Worm (Caenorhabditis elegans) whole organism, young adult: ENCODE measurements around the gene gtap-2.

Experiments
- B0019.2 ChIP-seq: fragments of 200-800 bp; sonication (Bioruptor generic); conservative IDR thresholded peaks from 2 replicates; pipeline ENCODE4 v1.3.6; 2022; ENCODE audit warnings: missing genetic modification reagents, missing genetic modification characterization, missing compliant biosample characterization
- B0035.1 ChIP-seq: sonication (generic microtip); optimal IDR thresholded peaks from 2 replicates; lab custom pipeline; 2016; ENCODE audit warnings: missing genetic modification characterization, mild to moderate bottlenecking, missing compliant biosample characterization, missing genotype, missing genetic modification reagents
- F33H1.4 ChIP-seq: fragments of 200-800 bp; sonication (Bioruptor generic); IDR thresholded peaks from 2 replicates; pipeline ENCODE4 v1.3.6; 2022; ENCODE audit warnings: missing genetic modification reagents, missing genetic modification characterization, missing compliant biosample characterization
- F39B2.1 ChIP-seq: fragments of 200-800 bp; sonication (Bioruptor generic); IDR thresholded peaks from 2 replicates; pipeline ENCODE4 v1.3.6; 2022; ENCODE audit warnings: missing genetic modification reagents, missing genetic modification characterization, missing compliant biosample characterization
- F49E8.2 ChIP-seq: sonication (generic microtip); optimal IDR thresholded peaks from 3 replicates; lab custom pipeline; 2017; ENCODE audit warnings: missing genetic modification characterization, mild to moderate bottlenecking, missing compliant biosample characterization, antibody characterized with exemption, moderate library complexity; ENCODE audit not compliant: insufficient read depth
- F57A8.1 ChIP-seq: fragments of 200-800 bp; sonication (Bioruptor generic); optimal IDR thresholded peaks from 2 replicates; lab custom pipeline; 2018; ENCODE audit warnings: mild to moderate bottlenecking, missing genetic modification characterization, moderate library complexity, missing compliant biosample characterization
- K11D2.4 ChIP-seq: fragments of 200-800 bp; sonication (Bioruptor generic); IDR thresholded peaks from 2 replicates; pipeline ENCODE4 v1.3.6; 2022; ENCODE audit warnings: missing genetic modification reagents, missing genetic modification characterization, missing compliant biosample characterization
- T26A5.8 ChIP-seq: sonication (generic microtip); optimal IDR thresholded peaks from 2 replicates; lab custom pipeline; 2016; ENCODE audit warnings: missing genetic modification characterization, missing compliant biosample characterization
- Y53F4B.3 ChIP-seq: fragments of 200-800 bp; sonication (Bioruptor generic); IDR thresholded peaks from 2 replicates; pipeline ENCODE4 v1.3.6; 2022; ENCODE audit warnings: missing genetic modification reagents, missing genetic modification characterization, missing compliant biosample characterization
- Y56A3A.18 ChIP-seq: fragments of 200-800 bp; sonication (Bioruptor generic); IDR thresholded peaks from 2 replicates; pipeline ENCODE4 v1.3.6; 2022; ENCODE audit warnings: missing genetic modification reagents, missing genetic modification characterization, missing compliant biosample characterization
- aptf-2 ChIP-seq: fragments of 200-800 bp; sonication (Bioruptor generic); conservative IDR thresholded peaks from 2 replicates; pipeline ENCODE4 v1.3.6; 2022; ENCODE audit warnings: missing genetic modification reagents, missing genetic modification characterization, missing compliant biosample characterization
- attf-3 ChIP-seq: fragments of 200-800 bp; sonication (Bioruptor generic); conservative IDR thresholded peaks from 2 replicates; pipeline ENCODE4 v1.3.6; 2022; ENCODE audit warnings: missing genetic modification reagents, missing genetic modification characterization, missing compliant biosample characterization
- ccch-3 ChIP-seq: fragments of 200-800 bp; sonication (Bioruptor generic); optimal IDR thresholded peaks from 2 replicates; lab custom pipeline; 2018; ENCODE audit warnings: mild to moderate bottlenecking, missing genetic modification characterization, missing compliant biosample characterization
- ceh-58 ChIP-seq: fragments of 200-800 bp; sonication (Bioruptor generic); IDR thresholded peaks from 2 replicates; pipeline ENCODE4 v1.3.6; 2022; ENCODE audit warnings: missing genetic modification characterization, missing compliant biosample characterization
- die-1 ChIP-seq: sonication (generic microtip); optimal IDR thresholded peaks from 2 replicates; lab custom pipeline; 2016; ENCODE audit warnings: missing genotype, mild to moderate bottlenecking, missing genetic modification characterization, missing compliant biosample characterization
- efl-1 ChIP-seq: fragments of 150-350 bp; optimal IDR thresholded peaks from 2 replicates; lab custom pipeline; 2014; ENCODE audit warnings: missing biosample characterization, missing genetic modification reagents, missing genetic modification characterization
- fkh-3 ChIP-seq: sonication (generic microtip); optimal IDR thresholded peaks from 2 replicates; lab custom pipeline; 2016; ENCODE audit warnings: mild to moderate bottlenecking, missing genetic modification characterization, missing compliant biosample characterization
- him-1 ChIP-seq: sonication (generic microtip); optimal IDR thresholded peaks from 2 replicates; lab custom pipeline; 2016; ENCODE audit warnings: missing genotype, missing genetic modification reagents, missing genetic modification characterization, missing compliant biosample characterization
- hmg-1.2 ChIP-seq: fragments of 200-800 bp; sonication (Bioruptor generic); IDR thresholded peaks from 2 replicates; pipeline ENCODE4 v1.3.6; 2022; ENCODE audit warnings: missing genetic modification reagents, missing genetic modification characterization, missing compliant biosample characterization
- lin-40 ChIP-seq: sonication (generic microtip); optimal IDR thresholded peaks from 2 replicates; lab custom pipeline; 2016; ENCODE audit warnings: missing genetic modification characterization, mild to moderate bottlenecking, missing compliant biosample characterization, missing genotype, missing genetic modification reagents
- lir-1 ChIP-seq: fragments of 200-800 bp; sonication (Bioruptor generic); conservative IDR thresholded peaks from 2 replicates; pipeline ENCODE4 v1.3.6; 2022; ENCODE audit warnings: missing genetic modification reagents, missing genetic modification characterization, missing compliant biosample characterization
- lsl-1 ChIP-seq: fragments of 200-800 bp; sonication (Bioruptor generic); optimal IDR thresholded peaks from 2 replicates; lab custom pipeline; 2018; ENCODE audit warnings: mild to moderate bottlenecking, missing genetic modification characterization, moderate library complexity, missing compliant biosample characterization
- madf-10 ChIP-seq: sonication (generic microtip); optimal IDR thresholded peaks from 2 replicates; lab custom pipeline; 2016; ENCODE audit warnings: mild to moderate bottlenecking, missing genetic modification characterization, missing compliant biosample characterization
- madf-6 ChIP-seq: fragments of 200-800 bp; sonication (Bioruptor generic); IDR thresholded peaks from 2 replicates; pipeline ENCODE4 v1.3.6; 2022; ENCODE audit warnings: missing genetic modification reagents, missing genetic modification characterization, missing compliant biosample characterization
- madf-8 ChIP-seq: fragments of 200-800 bp; sonication (Bioruptor generic); conservative IDR thresholded peaks from 2 replicates; pipeline ENCODE4 v1.3.6; 2022; ENCODE audit warnings: missing genetic modification reagents, missing genetic modification characterization, missing compliant biosample characterization
- mxl-1 ChIP-seq: sonication (generic microtip); optimal IDR thresholded peaks from 2 replicates; lab custom pipeline; 2016; ENCODE audit warnings: missing genetic modification characterization, missing compliant biosample characterization
- nfya-1 ChIP-seq: sonication (generic microtip); optimal IDR thresholded peaks from 2 replicates; lab custom pipeline; 2017; ENCODE audit warnings: antibody characterized with exemption, missing compliant biosample characterization, missing genetic modification characterization, borderline replicate concordance; ENCODE audit not compliant: insufficient read depth
- nfyb-1 ChIP-seq: fragments of 200-800 bp; sonication (Bioruptor generic); IDR thresholded peaks from 2 replicates; pipeline ENCODE4 v1.3.6; 2022; ENCODE audit warnings: missing genetic modification reagents, missing genetic modification characterization, missing compliant biosample characterization
- nhr-120 ChIP-seq: fragments of 200-800 bp; sonication (Bioruptor generic); IDR thresholded peaks from 2 replicates; pipeline ENCODE4 v1.3.6; 2022; ENCODE audit warnings: missing genetic modification characterization, missing compliant biosample characterization
- nhr-179 ChIP-seq: sonication (generic microtip); optimal IDR thresholded peaks from 2 replicates; lab custom pipeline; 2016; ENCODE audit warnings: mild to moderate bottlenecking, missing genetic modification characterization, missing compliant biosample characterization
- nhr-80 ChIP-seq: sonication (generic microtip); optimal IDR thresholded peaks from 2 replicates; lab custom pipeline; 2016; ENCODE audit warnings: missing genetic modification characterization, missing compliant biosample characterization
- pbrm-1 ChIP-seq: fragments of 200-800 bp; sonication (Bioruptor generic); IDR thresholded peaks from 2 replicates; pipeline ENCODE4 v1.3.6; 2022; ENCODE audit warnings: missing genetic modification reagents, missing genetic modification characterization, missing compliant biosample characterization
- rcor-1 ChIP-seq: fragments of 200-800 bp; sonication (Bioruptor generic); IDR thresholded peaks from 2 replicates; pipeline ENCODE4 v1.3.6; 2022; ENCODE audit warnings: missing genetic modification reagents, missing genetic modification characterization, missing compliant biosample characterization
- rec-8 ChIP-seq, 2 experiments: sonication (generic microtip); optimal IDR thresholded peaks; 2 replicates each; lab custom pipeline; 2016; ENCODE audit warnings: mild to moderate bottlenecking in 2 of 2, missing genetic modification characterization in 2 of 2, missing genetic modification reagents in 2 of 2, missing genotype in 2 of 2, missing biosample characterization in 1 of 2, missing compliant biosample characterization in 1 of 2, moderate library complexity in 1 of 2
- sea-2 ChIP-seq: fragments of 200-800 bp; sonication (Bioruptor generic); IDR thresholded peaks from 2 replicates; pipeline ENCODE4 v1.3.6; 2022; ENCODE audit warnings: missing genetic modification characterization, missing compliant biosample characterization
- snpc-3.4 ChIP-seq: sonication (generic microtip); optimal IDR thresholded peaks from 2 replicates; lab custom pipeline; 2017; ENCODE audit warnings: missing genetic modification characterization, mild to moderate bottlenecking, missing compliant biosample characterization, antibody characterized with exemption, moderate library complexity, missing genotype, missing genetic modification reagents
- tbp1 ChIP-seq: fragments of 200-800 bp; sonication (Bioruptor generic); optimal IDR thresholded peaks from 2 replicates; lab custom pipeline; 2018; ENCODE audit warnings: mild to moderate bottlenecking, missing genetic modification characterization, missing compliant biosample characterization
- tlf-1 ChIP-seq: fragments of 200-800 bp; sonication (Bioruptor generic); optimal IDR thresholded peaks from 2 replicates; lab custom pipeline; 2018; ENCODE audit warnings: mild to moderate bottlenecking, missing genetic modification characterization, missing compliant biosample characterization
- unc-130 ChIP-seq: sonication (generic microtip); optimal IDR thresholded peaks from 2 replicates; lab custom pipeline; 2016; ENCODE audit warnings: missing genetic modification reagents, missing genetic modification characterization, missing compliant biosample characterization
- xnd-1 ChIP-seq: sonication (generic microtip); optimal IDR thresholded peaks from 2 replicates; lab custom pipeline; 2016; ENCODE audit warnings: missing genotype, missing genetic modification reagents, missing genetic modification characterization, missing compliant biosample characterization
- zim-3 ChIP-seq: sonication (generic microtip); optimal IDR thresholded peaks from 2 replicates; lab custom pipeline; 2017; ENCODE audit warnings: mild to moderate bottlenecking, missing genetic modification characterization, moderate library complexity, missing compliant biosample characterization
- ztf-3 ChIP-seq: fragments of 200-800 bp; sonication (Bioruptor generic); optimal IDR thresholded peaks from 2 replicates; lab custom pipeline; 2018; ENCODE audit warnings: mild to moderate bottlenecking, missing genetic modification characterization, missing compliant biosample characterization

gtap-2 gene

ce11 chrIII:9854960-9855359 is 46.6 kb downstream of the gtap-2 start:
- TF ChIP-seq pbrm-1 (GFP tag; lab: Robert Waterston, UW) (no peak), nfya-1 (tag; lab: Kevin White, UChicago) (no peak), madf-8 (GFP tag; lab: Robert Waterston, UW) (no peak), efl-1 (GFP tag; lab: Kevin White, UChicago) (no peak), tbp1 (GFP tag; lab: Kevin White, UChicago) (no peak), madf-10 (tag; lab: Kevin White, UChicago) (no peak), B0019.2 (no peak), K11D2.4 (GFP tag; lab: Robert Waterston, UW) (no peak), F49E8.2 (tag; lab: Kevin White, UChicago) (no peak), F57A8.1 (GFP tag; lab: Kevin White, UChicago) (no peak), nhr-120 (no peak), lir-1 (GFP tag; lab: Robert Waterston, UW) (no peak), attf-3 (GFP tag; lab: Robert Waterston, UW) (no peak), T26A5.8 (tag; lab: Kevin White, UChicago) (no peak), F39B2.1 (no peak), sea-2 (GFP tag; lab: Robert Waterston, UW) (no peak), nfyb-1 (GFP tag; lab: Robert Waterston, UW) (no peak), B0035.1 (tag; lab: Kevin White, UChicago) (no peak), him-1 (no peak)

DNA sequence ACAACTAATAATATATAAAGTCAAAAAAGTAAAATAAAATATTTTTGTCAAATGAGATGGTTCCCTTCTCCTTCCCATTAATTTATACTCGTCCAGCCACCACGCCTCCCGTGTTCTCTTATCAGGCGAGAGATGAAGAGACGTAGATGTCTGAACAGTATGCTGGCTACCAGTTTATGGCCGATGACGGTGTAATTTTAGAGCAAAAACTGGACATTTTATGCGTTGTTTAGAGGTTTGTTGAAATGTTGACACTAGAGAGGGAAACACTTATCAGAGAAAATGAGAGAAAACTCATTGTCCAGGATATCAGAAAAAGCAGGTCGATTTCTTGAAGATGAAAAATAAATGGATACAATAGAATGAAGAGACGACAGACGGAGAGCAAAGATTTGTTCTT is 48.8 kb downstream of the gtap-2 start:
- TF ChIP-seq nhr-80 (tag; lab: Kevin White, UChicago): peak; percentile 51
- TF ChIP-seq snpc-3.4: no peak

DNA sequence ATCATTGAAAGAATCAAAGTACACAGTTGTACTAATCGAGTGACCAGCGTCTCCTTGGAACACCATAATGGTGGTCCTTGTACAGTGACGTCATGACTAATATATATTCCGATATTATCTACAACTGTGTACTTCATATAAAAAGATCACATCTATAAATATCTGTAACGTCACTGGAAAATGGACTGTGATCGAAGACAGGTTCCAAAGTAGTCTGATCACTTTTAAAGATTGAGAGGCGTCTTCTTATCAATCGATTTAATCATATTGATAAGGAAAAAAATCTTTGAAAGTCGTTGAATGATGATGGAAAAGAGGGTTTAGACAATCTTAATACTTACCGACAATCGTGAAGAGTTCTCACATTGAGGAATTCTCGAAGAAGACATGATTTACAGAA is 49.7 kb downstream of the gtap-2 start:
- TF ChIP-seq zim-3 (tag; lab: Kevin White, UChicago) (no peak), tlf-1 (no peak), unc-130 (no peak), Y53F4B.3 (GFP tag; lab: Robert Waterston, UW) (no peak), lir-1 (GFP tag; lab: Robert Waterston, UW) (no peak), Y56A3A.18 (GFP tag; lab: Robert Waterston, UW) (no peak), nhr-80 (tag; lab: Kevin White, UChicago) (peak; percentile 7), aptf-2 (no peak)

ce11 chrIII:9859133-9859775 is 50.9 kb downstream of the gtap-2 start, which contains the start of gene gpdh-2:
Gene gpdh-2, minus strand, starts transcription at chrIII:9859183.
- TF ChIP-seq efl-1 (GFP tag; lab: Kevin White, UChicago) (peak; percentile 37), F33H1.4 (GFP tag; lab: Robert Waterston, UW) (peak; percentile 46; the same call in 1 of the 2 replicates), lin-40 (no peak), ceh-58 (GFP tag; lab: Robert Waterston, UW) (no peak), hmg-1.2 (GFP tag; lab: Robert Waterston, UW) (peak; percentile 15; the same call in 1 of the 2 replicates), lsl-1 (peak; percentile 69), rcor-1 (GFP tag; lab: Robert Waterston, UW) (no peak), fkh-3 (tag; lab: Kevin White, UChicago) (no peak), xnd-1 (tag; lab: Kevin White, UChicago) (peak; percentile 24), him-1 (no peak), ccch-3 (GFP tag; lab: Kevin White, UChicago) (no peak), rec-8 (tag; optimal IDR thresholded peaks at IDR 0.05; lab: Kevin White, UChicago) (no peak), madf-6 (GFP tag; lab: Robert Waterston, UW) (peak; percentile 74; the same call in 1 of the 2 replicates), ztf-3 (GFP tag; lab: Kevin White, UChicago) (no peak), die-1 (tag; lab: Kevin White, UChicago) (no peak), mxl-1 (no peak), nhr-179 (tag; lab: Kevin White, UChicago) (no peak)
- TF ChIP-seq, all 124 proteins: peak for 6
